Fruit fly (Drosophila melanogaster): ENCODE measurements around the gene Spp.

- TF ChIP-seq CG11902 (GFP tag; optimal IDR thresholded peaks at IDR 0.05), result no peak
- TF ChIP-seq esn (GFP tag; optimal IDR thresholded peaks at IDR 0.05), result no peak
- no peak for TF ChIP-seq CG4318 (GFP tag; optimal IDR thresholded peaks at IDR 0.05)
- TF ChIP-seq CG8319 (GFP tag; optimal IDR thresholded peaks at IDR 0.05), result no peak
- no peak for TF ChIP-seq lz (GFP tag; optimal IDR thresholded peaks at IDR 0.05)
- no peak for TF ChIP-seq Eip75B (GFP tag; optimal IDR thresholded peaks at IDR 0.05)
- no peak for TF ChIP-seq dac (GFP tag; optimal IDR thresholded peaks at IDR 0.05)
- no peak for TF ChIP-seq svp (GFP tag)
Measured at dm6 chr2L:585268-585667, 40.8 kb upstream of the Spp start.

Measured in whole organism, prepupa.